Fruit fly (Drosophila melanogaster) whole organism, wandering third instar larva: ENCODE results near the gene CG31807.

ENCODE experiments used
- CG9705 ChIP-seq: fragments of 200-800 bp; sonication (Bioruptor generic); optimal IDR thresholded peaks from 2 replicates; lab custom pipeline; 2018; ENCODE audit warnings: missing biosample characterization, mild to moderate bottlenecking, missing genetic modification characterization
- GATAd ChIP-seq: sonication (Bioruptor generic); optimal IDR thresholded peaks from 2 replicates; lab custom pipeline; 2016; ENCODE audit warnings: missing biosample characterization, missing genetic modification characterization
- HLH106 ChIP-seq: fragments of 200-800 bp; optimal IDR thresholded peaks from 3 replicates; lab custom pipeline; 2019; ENCODE audit warnings: missing biosample characterization, mild to moderate bottlenecking, missing genetic modification characterization, moderate library complexity
- Jra ChIP-seq: sonication (Bioruptor generic); optimal IDR thresholded peaks from 2 replicates; lab custom pipeline; 2016; ENCODE audit warnings: missing biosample characterization, missing genetic modification characterization
- dsf ChIP-seq: sonication (Bioruptor generic); optimal IDR thresholded peaks from 2 replicates; lab custom pipeline; 2016; ENCODE audit warnings: missing biosample characterization, missing genetic modification characterization, borderline replicate concordance
- jim ChIP-seq: fragments of 175-275, 200-325 bp; sonication (Bioruptor generic); optimal IDR thresholded peaks from 2 replicates; lab custom pipeline; 2016; ENCODE audit warnings: missing biosample characterization, mild to moderate bottlenecking, missing genetic modification characterization
- rgr ChIP-seq: fragments of 200-800 bp; sonication (Bioruptor generic); optimal IDR thresholded peaks from 3 replicates; lab custom pipeline; 2016; ENCODE audit warnings: missing biosample characterization, mild to moderate bottlenecking, missing genetic modification characterization
- usp ChIP-seq: fragments of >200 bp; optimal IDR thresholded peaks from 2 replicates; lab custom pipeline; 2017; ENCODE audit warnings: missing biosample characterization, missing genetic modification characterization
- woc ChIP-seq: sonication (Bioruptor generic); optimal IDR thresholded peaks from 2 replicates; lab custom pipeline; 2016; ENCODE audit warnings: missing biosample characterization, mild to moderate bottlenecking, missing genetic modification characterization

- TF ChIP-seq CG9705 (GFP tag; lab: Kevin White, UChicago) (no peak), jim (GFP tag; lab: Kevin White, UChicago) (no peak), Jra (GFP tag; lab: Kevin White, UChicago) (peak; percentile 33), woc (GFP tag; lab: Kevin White, UChicago) (peak; percentile 71), usp (GFP tag; lab: Kevin White, UChicago) (no peak), dsf (peak; percentile 19), GATAd (GFP tag; lab: Kevin White, UChicago) (no peak), rgr (GFP tag; lab: Kevin White, UChicago) (no peak), HLH106 (tag; lab: Kevin White, UChicago) (peak; percentile 70)
Observed at dm6 chr2L:16656692-16657109, 27.1 kb downstream of the CG31807 start.
